Worm (Caenorhabditis elegans) whole organism, young adult: ENCODE measurements around the gene tag-307.

ENCODE experiments used
- F33H1.4 ChIP-seq: fragments of 200-800 bp; sonication (Bioruptor generic); IDR thresholded peaks from 2 replicates; pipeline ENCODE4 v1.3.6; 2022; ENCODE audit warnings: missing genetic modification reagents, missing genetic modification characterization, missing compliant biosample characterization
- F49E8.2 ChIP-seq: sonication (generic microtip); optimal IDR thresholded peaks from 3 replicates; lab custom pipeline; 2017; ENCODE audit warnings: missing genetic modification characterization, mild to moderate bottlenecking, missing compliant biosample characterization, antibody characterized with exemption, moderate library complexity; ENCODE audit not compliant: insufficient read depth
- F57A8.1 ChIP-seq: fragments of 200-800 bp; sonication (Bioruptor generic); optimal IDR thresholded peaks from 2 replicates; lab custom pipeline; 2018; ENCODE audit warnings: mild to moderate bottlenecking, missing genetic modification characterization, moderate library complexity, missing compliant biosample characterization
- ZK185.1 ChIP-seq: sonication (generic microtip); optimal IDR thresholded peaks from 2 replicates; lab custom pipeline; 2016; ENCODE audit warnings: mild to moderate bottlenecking, missing genetic modification characterization, missing compliant biosample characterization; ENCODE audit not compliant: poor library complexity, severe bottlenecking
- athp-1 ChIP-seq: sonication (generic microtip); optimal IDR thresholded peaks from 2 replicates; lab custom pipeline; 2017; ENCODE audit warnings: mild to moderate bottlenecking, missing genetic modification characterization, missing compliant biosample characterization
- ceh-40 ChIP-seq: fragments of 200-800 bp; sonication (Bioruptor generic); IDR thresholded peaks from 2 replicates; pipeline ENCODE4 v1.3.6; 2022; ENCODE audit warnings: missing genetic modification characterization, missing compliant biosample characterization
- egrh-3 ChIP-seq: fragments of 200-800 bp; sonication (Bioruptor generic); IDR thresholded peaks from 2 replicates; pipeline ENCODE4 v1.3.6; 2022; ENCODE audit warnings: missing genetic modification reagents, missing genetic modification characterization, missing compliant biosample characterization
- ets-4 ChIP-seq: fragments of 200-800 bp; sonication (Bioruptor generic); optimal IDR thresholded peaks from 2 replicates; lab custom pipeline; 2018; ENCODE audit warnings: mild to moderate bottlenecking, missing genetic modification characterization, missing compliant biosample characterization
- lin-35 ChIP-seq, 3 experiments: fragments of 150-350 bp in 2 of 3; sonication (generic microtip) in 1 of 3; optimal IDR thresholded peaks; 2 replicates each; lab custom pipeline; 2014 to 2018; ENCODE audit warnings: missing biosample characterization in 3 of 3, missing genetic modification characterization in 3 of 3, missing genetic modification reagents in 3 of 3
- lin-40 ChIP-seq: sonication (generic microtip); optimal IDR thresholded peaks from 2 replicates; lab custom pipeline; 2016; ENCODE audit warnings: missing genetic modification characterization, mild to moderate bottlenecking, missing compliant biosample characterization, missing genotype, missing genetic modification reagents
- sea-2 ChIP-seq: fragments of 200-800 bp; sonication (Bioruptor generic); IDR thresholded peaks from 2 replicates; pipeline ENCODE4 v1.3.6; 2022; ENCODE audit warnings: missing genetic modification characterization, missing compliant biosample characterization
- snpc-4 ChIP-seq, 5 experiments: fragments of 150-350 bp in 1 of 5; sonication (generic microtip) in 4 of 5; optimal IDR thresholded peaks; 2 replicates each; lab custom pipeline; 2014 to 2018; ENCODE audit warnings: missing genetic modification characterization in 5 of 5, missing biosample characterization in 3 of 5, antibody characterized with exemption in 2 of 5, mild to moderate bottlenecking in 2 of 5, missing compliant biosample characterization in 2 of 5, missing genotype in 2 of 5, moderate library complexity in 2 of 5, missing genetic modification reagents in 1 of 5

DNA sequence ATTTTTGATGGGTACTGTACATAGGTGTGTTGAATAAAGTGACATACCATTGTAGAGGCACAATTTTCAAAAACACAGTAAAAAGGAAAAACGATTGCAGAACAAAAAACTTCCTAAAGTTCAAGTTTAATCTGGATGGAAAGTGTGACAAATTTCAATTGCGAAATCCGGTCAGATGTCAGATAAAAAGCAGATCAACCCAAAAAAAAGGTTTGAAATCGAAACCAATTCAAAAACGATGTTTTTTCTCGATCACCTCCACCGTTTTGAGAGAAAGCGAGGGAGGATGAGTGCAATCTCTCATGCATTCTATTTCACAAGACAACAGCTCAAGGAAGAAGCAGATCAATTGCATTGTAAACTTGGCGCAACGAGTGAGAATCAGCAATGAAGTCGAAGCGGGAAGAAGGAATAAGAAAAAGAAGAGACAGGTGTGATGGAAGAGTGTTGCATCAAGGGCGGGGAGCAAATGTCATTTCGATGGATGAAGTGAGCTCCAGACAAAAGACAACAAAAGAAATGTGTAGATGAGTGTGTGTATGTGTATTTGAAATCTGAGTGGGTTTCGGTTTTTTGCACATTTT, 23.2 kb upstream of the tag-307 start:
- TF ChIP-seq ceh-40 (GFP tag; lab: Robert Waterston, UW) (no peak), ZK185.1 (tag; lab: Kevin White, UChicago) (no peak), F49E8.2 (tag; lab: Kevin White, UChicago) (no peak), athp-1 (tag; lab: Kevin White, UChicago) (no peak), F33H1.4 (no peak), lin-40 (tag; lab: Kevin White, UChicago) (no peak), lin-35 (GFP tag; optimal IDR thresholded peaks at IDR 0.05; lab: Kevin White, UChicago) (no peak), F57A8.1 (GFP tag; lab: Kevin White, UChicago) (no peak), ets-4 (no peak), egrh-3 (GFP tag; lab: Robert Waterston, UW) (no peak), snpc-4 (GFP tag; optimal IDR thresholded peaks at IDR 0.05; lab: Kevin White, UChicago) (no peak), snpc-4 (tag; optimal IDR thresholded peaks at IDR 0.05; lab: Kevin White, UChicago) (no peak), sea-2 (no peak)
